Worm (Caenorhabditis elegans) whole organism, midembryonic: ENCODE results near the gene M88.3.
A peak's percentile ranks its signal among the peaks of the same experiment; 100 is the strongest.

Source experiments
- flt-1 ChIP-seq: fragments of 200-800 bp; sonication (Bioruptor generic); IDR thresholded peaks from 2 replicates; pipeline ENCODE4 v1.3.6; 2022; ENCODE audit warnings: missing genetic modification characterization, missing compliant biosample characterization
- med-1 ChIP-seq: sonication (generic microtip); optimal IDR thresholded peaks from 2 replicates; lab custom pipeline; 2017; ENCODE audit warnings: missing genetic modification characterization, mild to moderate bottlenecking, missing compliant biosample characterization, antibody characterized with exemption, missing genetic modification reagents; ENCODE audit not compliant: insufficient read depth
- tab-1 ChIP-seq: fragments of 200-800 bp; sonication (Bioruptor generic); IDR thresholded peaks from 2 replicates; pipeline ENCODE4 v1.3.6; 2022; ENCODE audit warnings: missing genetic modification characterization, missing compliant biosample characterization

- TF ChIP-seq flt-1: no peak
- no peak for TF ChIP-seq tab-1 (GFP tag; lab: Robert Waterston, UW)
- peak; percentile 5 for TF ChIP-seq med-1 (GFP tag; lab: Kevin White, UChicago)
These were observed 33.6 kb upstream of the M88.3 start, which contains the start of the genes sel-5 and wdr-48 for ce11 chrIII:4578385-4578903.
